Fruit fly (Drosophila melanogaster) whole organism, embryonic: Measurements from ENCODE around the gene CG13675.

ENCODE experiments used
- Blimp-1 ChIP-seq: fragments of 200-800 bp; sonication (Bioruptor generic); optimal IDR thresholded peaks from 3 replicates; lab custom pipeline; 2018; ENCODE audit warnings: missing biosample characterization, missing genetic modification characterization, mild to moderate bottlenecking, moderate library complexity, missing genetic modification reagents
- CG10209 ChIP-seq: fragments of 200-800 bp; sonication (Bioruptor generic); optimal IDR thresholded peaks from 3 replicates; lab custom pipeline; 2017; ENCODE audit warnings: missing biosample characterization, mild to moderate bottlenecking, missing genetic modification characterization, missing genetic modification reagents
- CG10431 ChIP-seq: fragments of 200-800 bp; sonication (Bioruptor generic); optimal IDR thresholded peaks from 3 replicates; lab custom pipeline; 2018; ENCODE audit warnings: missing biosample characterization, mild to moderate bottlenecking, missing genetic modification characterization
- CG10543 ChIP-seq: fragments of 200-800 bp; sonication (Bioruptor generic); optimal IDR thresholded peaks from 3 replicates; lab custom pipeline; 2017; ENCODE audit warnings: missing biosample characterization, mild to moderate bottlenecking, missing genetic modification characterization, moderate library complexity
- CG10565 ChIP-seq: fragments of 200-800 bp; sonication (Bioruptor generic); optimal IDR thresholded peaks from 3 replicates; lab custom pipeline; 2016; ENCODE audit warnings: missing biosample characterization, mild to moderate bottlenecking, missing genetic modification characterization
- CG11695 ChIP-seq: fragments of 200-800 bp; sonication (Bioruptor generic); IDR thresholded peaks from 3 replicates; pipeline ENCODE4 v1.3.6; 2022; ENCODE audit warnings: missing biosample characterization, missing genetic modification characterization
- CG11696 ChIP-seq: fragments of 200-800 bp; sonication (Bioruptor generic); IDR thresholded peaks from 2 replicates; pipeline ENCODE4 v1.3.6; 2022; ENCODE audit warnings: missing biosample characterization, missing genetic modification characterization
- CG11723 ChIP-seq: fragments of 200-800 bp; sonication (Bioruptor generic); optimal IDR thresholded peaks from 2 replicates; lab custom pipeline; 2017; ENCODE audit warnings: missing biosample characterization, mild to moderate bottlenecking, missing genetic modification characterization
- CG14667 ChIP-seq: fragments of 200-800 bp; sonication (Bioruptor generic); IDR thresholded peaks from 2 replicates; pipeline ENCODE4 v1.3.6; 2022; ENCODE audit warnings: missing biosample characterization, missing genetic modification characterization
- CG14710 ChIP-seq: fragments of 200-800 bp; sonication (Bioruptor generic); optimal IDR thresholded peaks from 3 replicates; lab custom pipeline; 2019; ENCODE audit warnings: missing biosample characterization, mild to moderate bottlenecking, missing genetic modification characterization, moderate library complexity
- CG1602 ChIP-seq: fragments of 200-800 bp; sonication (Bioruptor generic); optimal IDR thresholded peaks from 3 replicates; lab custom pipeline; 2016; ENCODE audit warnings: missing biosample characterization, missing genetic modification characterization
- CG1647 ChIP-seq: fragments of 200-800 bp; sonication (Bioruptor generic); optimal IDR thresholded peaks from 3 replicates; lab custom pipeline; 2016; ENCODE audit warnings: missing biosample characterization, missing genetic modification characterization
- CG16813 ChIP-seq: fragments of 200-800 bp; sonication (Bioruptor generic); IDR thresholded peaks from 3 replicates; pipeline ENCODE4 v1.3.6; 2022; ENCODE audit warnings: missing biosample characterization, missing genetic modification characterization; ENCODE audit not compliant: partially characterized antibody
- CG18599 ChIP-seq: fragments of 200-800 bp; sonication (Bioruptor generic); optimal IDR thresholded peaks from 3 replicates; lab custom pipeline; 2017; ENCODE audit warnings: missing biosample characterization, missing genetic modification characterization, mild to moderate bottlenecking, moderate library complexity, missing genetic modification reagents
- CG18764 ChIP-seq: fragments of 200-800 bp; sonication (Bioruptor generic); optimal IDR thresholded peaks from 3 replicates; lab custom pipeline; 2016; ENCODE audit warnings: missing biosample characterization, missing genetic modification characterization
- CG2116 ChIP-seq: fragments of 200-800 bp; sonication (Bioruptor generic); optimal IDR thresholded peaks from 3 replicates; lab custom pipeline; 2018; ENCODE audit warnings: missing biosample characterization, mild to moderate bottlenecking, missing genetic modification characterization
- CG3163 ChIP-seq: fragments of 200-800 bp; sonication (Bioruptor generic); optimal IDR thresholded peaks from 3 replicates; lab custom pipeline; 2016; ENCODE audit warnings: missing biosample characterization, missing genetic modification characterization
- CG32532 ChIP-seq: fragments of 200-800 bp; sonication (Bioruptor generic); IDR thresholded peaks from 2 replicates; pipeline ENCODE4 v1.3.6; 2022; ENCODE audit warnings: missing biosample characterization, missing genetic modification characterization
- CG3847 ChIP-seq: fragments of 200-800 bp; sonication (Bioruptor generic); IDR thresholded peaks from 2 replicates; pipeline ENCODE4 v1.3.6; 2022; ENCODE audit warnings: missing biosample characterization, missing genetic modification characterization
- CG42726 ChIP-seq: fragments of 200-800 bp; sonication (Bioruptor generic); IDR thresholded peaks from 2 replicates; pipeline ENCODE4 v1.3.6; 2022; ENCODE audit warnings: missing biosample characterization, missing genetic modification characterization; ENCODE audit not compliant: partially characterized antibody
- CG43689 ChIP-seq: fragments of 200-800 bp; sonication (Bioruptor generic); IDR thresholded peaks from 2 replicates; pipeline ENCODE4 v1.3.6; 2022; ENCODE audit warnings: missing biosample characterization, missing genetic modification characterization
- CG4617 ChIP-seq: fragments of 200-800 bp; sonication (Bioruptor generic); optimal IDR thresholded peaks from 3 replicates; lab custom pipeline; 2016; ENCODE audit warnings: missing biosample characterization, missing genetic modification characterization, borderline replicate concordance
- CG9215 ChIP-seq: fragments of 200-800 bp; sonication (Bioruptor generic); IDR thresholded peaks from 2 replicates; pipeline ENCODE4 v1.3.6; 2022; ENCODE audit warnings: missing biosample characterization, missing genetic modification characterization
- CG9932 ChIP-seq: fragments of 200-800 bp; sonication (Bioruptor generic); IDR thresholded peaks from 2 replicates; pipeline ENCODE4 v1.3.6; 2022; ENCODE audit warnings: missing biosample characterization, missing genetic modification characterization
- CoRest ChIP-seq: fragments of 200-800 bp; sonication (Bioruptor generic); optimal IDR thresholded peaks from 3 replicates; lab custom pipeline; 2018; ENCODE audit warnings: missing biosample characterization, mild to moderate bottlenecking, missing genetic modification characterization, moderate library complexity
- Doc3 ChIP-seq: fragments of 200-800 bp; sonication (Bioruptor generic); IDR thresholded peaks from 3 replicates; pipeline ENCODE4 v1.3.6; 2022; ENCODE audit warnings: missing biosample characterization, missing genetic modification characterization; ENCODE audit not compliant: partially characterized antibody
- Dp ChIP-seq: fragments of 200-800 bp; sonication (Bioruptor generic); optimal IDR thresholded peaks from 2 replicates; lab custom pipeline; 2018; ENCODE audit warnings: missing biosample characterization, mild to moderate bottlenecking, missing genetic modification characterization, moderate library complexity
- E2f1 ChIP-seq: fragments of 200-800 bp; sonication (Bioruptor generic); IDR thresholded peaks from 2 replicates; pipeline ENCODE4 v1.3.6; 2022; ENCODE audit warnings: missing biosample characterization, missing genetic modification characterization
- HLHmδ ChIP-seq: fragments of 200-800 bp; sonication (Bioruptor generic); optimal IDR thresholded peaks from 2 replicates; lab custom pipeline; 2018; ENCODE audit warnings: missing biosample characterization, mild to moderate bottlenecking, missing genetic modification characterization, moderate library complexity
- MESR4 ChIP-seq: fragments of 200-800 bp; sonication (Bioruptor generic); optimal IDR thresholded peaks from 2 replicates; lab custom pipeline; 2018; ENCODE audit warnings: missing biosample characterization, mild to moderate bottlenecking, missing genetic modification characterization, moderate library complexity
- NK7.1 ChIP-seq: fragments of 200-800 bp; sonication (Bioruptor generic); optimal IDR thresholded peaks from 3 replicates; lab custom pipeline; 2016; ENCODE audit warnings: missing biosample characterization, missing genetic modification characterization
- Sin3A ChIP-seq: fragments of >200 bp; optimal IDR thresholded peaks from 2 replicates; lab custom pipeline; 2018
- Xbp1 ChIP-seq: fragments of 200-800 bp; sonication (Bioruptor generic); optimal IDR thresholded peaks from 3 replicates; lab custom pipeline; 2016; ENCODE audit warnings: missing biosample characterization, mild to moderate bottlenecking, missing genetic modification characterization
- YL-1 ChIP-seq: fragments of 200-800 bp; sonication (Bioruptor generic); optimal IDR thresholded peaks from 3 replicates; lab custom pipeline; 2017; ENCODE audit warnings: missing biosample characterization, mild to moderate bottlenecking, missing genetic modification characterization
- amos ChIP-seq: fragments of 200-800 bp; sonication (Bioruptor generic); IDR thresholded peaks from 2 replicates; pipeline ENCODE4 v1.3.6; 2022; ENCODE audit warnings: missing biosample characterization, missing genetic modification characterization; ENCODE audit not compliant: partially characterized antibody
- bigmax ChIP-seq: fragments of 200-800 bp; sonication (Bioruptor generic); optimal IDR thresholded peaks from 2 replicates; lab custom pipeline; 2018; ENCODE audit warnings: missing biosample characterization, mild to moderate bottlenecking, missing genetic modification characterization
- chinmo ChIP-seq: fragments of 200-800 bp; sonication (Bioruptor generic); IDR thresholded peaks from 4 replicates; pipeline ENCODE4 v1.3.6; 2022; ENCODE audit warnings: missing biosample characterization, missing genetic modification characterization; ENCODE audit not compliant: partially characterized antibody
- crp ChIP-seq, 2 experiments: fragments of 200-800 bp; sonication (Bioruptor generic); optimal IDR thresholded peaks; 2 replicates in 1 of 2; 3 replicates in 1 of 2; lab custom pipeline; 2017; ENCODE audit warnings: missing biosample characterization in 2 of 2, missing genetic modification characterization in 2 of 2, mild to moderate bottlenecking in 1 of 2, moderate library complexity in 1 of 2
- dpn ChIP-seq, 2 experiments: fragments of 200-800 bp; sonication (Bioruptor generic); optimal IDR thresholded peaks; 3 replicates each; lab custom pipeline; 2016; ENCODE audit warnings: missing biosample characterization in 2 of 2, missing genetic modification characterization in 2 of 2
- hbn ChIP-seq: fragments of 200-800 bp; sonication (Bioruptor generic); IDR thresholded peaks from 2 replicates; pipeline ENCODE4 v1.3.6; 2022; ENCODE audit warnings: missing biosample characterization, missing genetic modification characterization; ENCODE audit not compliant: partially characterized antibody
- kay ChIP-seq: fragments of 200-800 bp; sonication (Bioruptor generic); optimal IDR thresholded peaks from 2 replicates; lab custom pipeline; 2016; ENCODE audit warnings: missing biosample characterization, missing genetic modification characterization
- lilli ChIP-seq: fragments of 200-800 bp; sonication (Bioruptor generic); optimal IDR thresholded peaks from 3 replicates; lab custom pipeline; 2016; ENCODE audit warnings: missing biosample characterization, missing genetic modification characterization
- lola ChIP-seq, 3 experiments: fragments of >200 bp in 2 of 3; fragments of 200-800 bp in 1 of 3; sonication (Bioruptor generic) in 1 of 3; optimal IDR thresholded peaks; 2 replicates each; lab custom pipeline; 2017 to 2019; ENCODE audit warnings: missing biosample characterization in 3 of 3, missing genetic modification characterization in 3 of 3, mild to moderate bottlenecking in 1 of 3, moderate library complexity in 1 of 3
- nmo ChIP-seq: fragments of 200-800 bp; sonication (Bioruptor generic); optimal IDR thresholded peaks from 2 replicates; lab custom pipeline; 2018; ENCODE audit warnings: missing biosample characterization, mild to moderate bottlenecking, missing genetic modification characterization, moderate library complexity
- phol ChIP-seq: fragments of 200-800 bp; sonication (Bioruptor generic); optimal IDR thresholded peaks from 3 replicates; lab custom pipeline; 2018; ENCODE audit warnings: missing biosample characterization, mild to moderate bottlenecking, missing genetic modification characterization, moderate library complexity
- unc-4 ChIP-seq: fragments of 200-800 bp; sonication (Bioruptor generic); IDR thresholded peaks from 2 replicates; pipeline ENCODE4 v1.3.6; 2022; ENCODE audit warnings: missing biosample characterization, missing genetic modification characterization; ENCODE audit not compliant: partially characterized antibody
- vfl ChIP-seq: fragments of 200-800 bp; sonication (Bioruptor generic); optimal IDR thresholded peaks from 2 replicates; lab custom pipeline; 2016; ENCODE audit warnings: missing biosample characterization, missing genetic modification characterization

The CG13675 gene

dm6 chr3L:8177795-8178564 is 12.7 kb upstream of the CG13675 start, which contains the start of gene Nmt (continued):
- TF ChIP-seq CG9932 (GFP tag; lab: Robert Waterston, UW) (peak; percentile 72), YL-1 (peak; percentile 25), Blimp-1 (GFP tag; lab: Kevin White, UChicago) (peak; percentile 16), CG10565 (GFP tag; lab: Kevin White, UChicago) (no peak), kay (GFP tag; lab: Kevin White, UChicago) (no peak), CG3163 (GFP tag; lab: Kevin White, UChicago) (no peak), CG1602 (GFP tag; lab: Kevin White, UChicago) (peak; percentile 26), CG42726 (peak; percentile 35; the same call in 1 of the 2 replicates), CG9215 (no peak), CG10543 (GFP tag; lab: Kevin White, UChicago) (no peak), CG10209 (peak; percentile 36), CG18764 (GFP tag; lab: Kevin White, UChicago) (no peak), Dp (GFP tag; lab: Kevin White, UChicago) (peak; percentile 79), CG11695 (GFP tag; lab: Robert Waterston, UW) (0 out of 3 replicates have a peak, but pooled peaks have one; percentile 6), dpn (GFP tag; optimal IDR thresholded peaks at IDR 0.05; lab: Kevin White, UChicago) (peak in 1 of 2 experiments; percentile 26), MESR4 (GFP tag; lab: Kevin White, UChicago) (peak; percentile 45), HLHmδ (GFP tag; lab: Kevin White, UChicago) (no peak), CG43689 (0 out of 2 replicates have a peak, but pooled peaks have one; percentile 36), lilli (GFP tag; lab: Kevin White, UChicago) (peak; percentile 59), CG10431 (GFP tag; lab: Kevin White, UChicago) (no peak), Sin3A (lab: Kevin White, UChicago) (peak; percentile 78), CG32532 (GFP tag; lab: Robert Waterston, UW) (peak; percentile 64), hbn (peak; percentile 86), CG11696 (no peak)

- no peak for TF ChIP-seq CG18599
- peak; percentile 54 for TF ChIP-seq amos
- TF ChIP-seq CG14667, result no peak
- no peak for TF ChIP-seq lola (GFP tag; optimal IDR thresholded peaks at IDR 0.05; lab: Kevin White, UChicago)
- 0 out of 4 replicates have a peak, but pooled peaks have one; percentile 37 for TF ChIP-seq chinmo
- peak; percentile 40 for TF ChIP-seq CG2116 (GFP tag; lab: Kevin White, UChicago)
- TF ChIP-seq Doc3 (GFP tag; lab: Robert Waterston, UW), result 0 out of 3 replicates have a peak, but pooled peaks have one; percentile 26
- no peak for TF ChIP-seq lilli (GFP tag; lab: Kevin White, UChicago)
- TF ChIP-seq bigmax (GFP tag; lab: Kevin White, UChicago), result peak; percentile 54
- TF ChIP-seq phol (tag; lab: Kevin White, UChicago), result peak; percentile 22
- TF ChIP-seq Dp (GFP tag; lab: Kevin White, UChicago), result peak; percentile 97
- peak; percentile 90 for TF ChIP-seq E2f1 (GFP tag; lab: Robert Waterston, UW)
- 0 out of 2 replicates have a peak, but pooled peaks have one; percentile 29 for TF ChIP-seq unc-4 (GFP tag; lab: Robert Waterston, UW)
- TF ChIP-seq nmo (GFP tag; lab: Kevin White, UChicago), result peak; percentile 42
- TF ChIP-seq CG16813 (GFP tag; lab: Robert Waterston, UW), result peak; percentile 58
- no peak for TF ChIP-seq NK7.1
- TF ChIP-seq CoRest (tag; lab: Kevin White, UChicago), result peak; percentile 35
- peak; percentile 19 to 80 for TF ChIP-seq crp (GFP tag; optimal IDR thresholded peaks at IDR 0.05; lab: Kevin White, UChicago)
- peak; percentile 87 for TF ChIP-seq CG3847 (GFP tag; lab: Robert Waterston, UW)
- peak; percentile 8 for TF ChIP-seq CG4617 (GFP tag; lab: Kevin White, UChicago)
- TF ChIP-seq vfl, result peak; percentile 48
- TF ChIP-seq CG11723, result no peak
- TF ChIP-seq Xbp1 (GFP tag; lab: Kevin White, UChicago), result no peak
- TF ChIP-seq CG1647 (GFP tag; lab: Kevin White, UChicago), result no peak
- peak; percentile 40 for TF ChIP-seq YL-1
- peak; percentile 32 for TF ChIP-seq CG14710 (tag; lab: Kevin White, UChicago)
These were observed 10.5 kb upstream of the CG13675 start, which contains the start of gene RecQ4 for dm6 chr3L:8175818-8176217. Gene RecQ4 (minus strand): TSS chr3L:8175978.
